ENCODE assay signal across 3 fruit fly cellular contexts in genomic region chr3L:20442674-20443313, dm6.
A peak's percentile ranks its signal among the peaks of the same experiment; 100 is the strongest.
TF ChIP-seq lines count a peak whose summit lies in the region.

No protein-coding gene starts in this region.

- TF ChIP-seq CTCF in whole organism, embryonic (GFP tag; optimal IDR thresholded peaks at IDR 0.05; lab: Kevin White, UChicago): no peak

TF ChIP-seq in whole organism, embryonic, 481 proteins besides CTCF, POLR2A, EP300 and RAD21 (continues in another document):
- no peak for TF ChIP-seq ash1 (GFP tag; optimal IDR thresholded peaks at IDR 0.05; lab: Kevin White, UChicago)
- no peak for TF ChIP-seq ac (GFP tag; optimal IDR thresholded peaks at IDR 0.05; lab: Kevin White, UChicago)
- TF ChIP-seq CG13123 (GFP tag; optimal IDR thresholded peaks at IDR 0.05; lab: Kevin White, UChicago): no peak
- TF ChIP-seq CG2712 (tag; optimal IDR thresholded peaks at IDR 0.05; lab: Kevin White, UChicago): no peak
- TF ChIP-seq Kr (GFP tag; optimal IDR thresholded peaks at IDR 0.05; lab: Kevin White, UChicago): no peak
- TF ChIP-seq en (GFP tag; optimal IDR thresholded peaks at IDR 0.05; lab: Kevin White, UChicago): no peak
- TF ChIP-seq CG6683 (GFP tag; optimal IDR thresholded peaks at IDR 0.05; lab: Kevin White, UChicago): no peak
- no peak for TF ChIP-seq hbn (GFP tag; IDR thresholded peaks at IDR 0.05; lab: Robert Waterston, UW; ENCODE audit: partially characterized antibody)
- TF ChIP-seq CG17612 (GFP tag; IDR thresholded peaks at IDR 0.05; lab: Robert Waterston, UW): no peak
- no peak for TF ChIP-seq Antp (GFP tag; optimal IDR thresholded peaks at IDR 0.05; lab: Kevin White, UChicago)
- no peak for TF ChIP-seq E2f2 (GFP tag; IDR thresholded peaks at IDR 0.05; lab: Robert Waterston, UW)
- TF ChIP-seq kay (GFP tag; optimal IDR thresholded peaks at IDR 0.05; lab: Kevin White, UChicago): no peak
- TF ChIP-seq CG6791 (GFP tag; IDR thresholded peaks at IDR 0.05; lab: Robert Waterston, UW; ENCODE audit: partially characterized antibody): peak; percentile 24; the same call in 1 of the 3 replicates
- TF ChIP-seq Med (GFP tag; lab: Kevin White, UChicago): peak; percentile 28
- TF ChIP-seq toy (GFP tag; IDR thresholded peaks at IDR 0.05; lab: Robert Waterston, UW): no peak
- peak; percentile 99 for TF ChIP-seq pros (GFP tag; optimal IDR thresholded peaks at IDR 0.05; lab: Kevin White, UChicago)
- no peak for TF ChIP-seq ERR (GFP tag; optimal IDR thresholded peaks at IDR 0.05; lab: Kevin White, UChicago)
- 0 out of 2 replicates have a peak, but pooled peaks have one; percentile 26 for TF ChIP-seq CG4360 (GFP tag; IDR thresholded peaks at IDR 0.05; lab: Robert Waterston, UW)
- TF ChIP-seq CG10321 (GFP tag; IDR thresholded peaks at IDR 0.05; lab: Robert Waterston, UW): no peak
- TF ChIP-seq gro (GFP tag; optimal IDR thresholded peaks at IDR 0.05; lab: Kevin White, UChicago): no peak
- no peak for TF ChIP-seq CG18476 (GFP tag; optimal IDR thresholded peaks at IDR 0.05; lab: Kevin White, UChicago)
- TF ChIP-seq Chrac-16 (GFP tag; optimal IDR thresholded peaks at IDR 0.05; lab: Kevin White, UChicago): no peak
- no peak for TF ChIP-seq CG1647 (GFP tag; optimal IDR thresholded peaks at IDR 0.05; lab: Kevin White, UChicago)
- no peak for TF ChIP-seq CG6765 (GFP tag; optimal IDR thresholded peaks at IDR 0.05; lab: Kevin White, UChicago)
- no peak for TF ChIP-seq ham (GFP tag; IDR thresholded peaks at IDR 0.05; lab: Robert Waterston, UW)
- no peak for TF ChIP-seq vvl (GFP tag; IDR thresholded peaks at IDR 0.05; lab: Robert Waterston, UW)
- no peak for TF ChIP-seq Dp (GFP tag; optimal IDR thresholded peaks at IDR 0.05; lab: Kevin White, UChicago)
- TF ChIP-seq CG34422 (GFP tag; IDR thresholded peaks at IDR 0.05; lab: Robert Waterston, UW): peak; percentile 17; the same call in 1 of the 3 replicates
- TF ChIP-seq CG2202 (tag; optimal IDR thresholded peaks at IDR 0.05; lab: Kevin White, UChicago): no peak
- TF ChIP-seq CG8944 (GFP tag; optimal IDR thresholded peaks at IDR 0.05; lab: Kevin White, UChicago): no peak
- TF ChIP-seq CG7928 (GFP tag; optimal IDR thresholded peaks at IDR 0.05; lab: Kevin White, UChicago): no peak

TF ChIP-seq in whole organism, prepupa, 60 proteins besides CTCF, POLR2A, EP300 and RAD21:
- TF ChIP-seq Eip78C (GFP tag; lab: Kevin White, UChicago) (peak; percentile 38), pdm3 (GFP tag; optimal IDR thresholded peaks at IDR 0.05; lab: Kevin White, UChicago) (no peak), Smox (GFP tag; optimal IDR thresholded peaks at IDR 0.05; lab: Kevin White, UChicago) (no peak), CG9139 (GFP tag; optimal IDR thresholded peaks at IDR 0.05; lab: Kevin White, UChicago) (no peak)
TF ChIP-seq in whole organism, prepupa: peak in this region for 1.

TF ChIP-seq in whole organism, wandering third instar larva, 38 proteins besides CTCF, POLR2A, EP300 and RAD21:
- TF ChIP-seq jim (GFP tag; optimal IDR thresholded peaks at IDR 0.05; lab: Kevin White, UChicago) (no peak), Hr83 (GFP tag; optimal IDR thresholded peaks at IDR 0.05; lab: Kevin White, UChicago; ENCODE audit: poor library complexity, severe bottlenecking) (no peak), Rel (GFP tag; optimal IDR thresholded peaks at IDR 0.05; lab: Kevin White, UChicago) (no peak), Rel (tag; optimal IDR thresholded peaks at IDR 0.05; lab: Kevin White, UChicago) (no peak), Dif (GFP tag; optimal IDR thresholded peaks at IDR 0.05; lab: Kevin White, UChicago; ENCODE audit: partially characterized antibody) (peak; percentile 67), Myc (optimal IDR thresholded peaks at IDR 0.05; lab: Kevin White, UChicago) (peak; percentile 64), dl (GFP tag; optimal IDR thresholded peaks at IDR 0.05; lab: Kevin White, UChicago; ENCODE audit: insufficient read depth in 1 of 2, partially characterized antibody in 2 of 2) (peak; percentile 6 to 73), usp (GFP tag; optimal IDR thresholded peaks at IDR 0.05; lab: Kevin White, UChicago) (no peak)

Comparison
In these comparisons a context has a peak if more than half of its experiments do, and no peak if none do; other contexts are left out.
1. Of the 7 proteins assayed by ChIP-seq in both whole organism, embryonic and whole organism, prepupa: peak only in whole organism, embryonic: CG6854; only in whole organism, prepupa: none; in both: none; in neither: 6.